Fruit fly (Drosophila melanogaster) whole organism, pupa: Measurements from ENCODE around the gene HisCl1.

ENCODE experiments used
- CG8159 ChIP-seq: fragments of 200-800 bp; sonication (Bioruptor generic); optimal IDR thresholded peaks from 3 replicates; lab custom pipeline; 2018; ENCODE audit warnings: missing biosample characterization, mild to moderate bottlenecking, missing genetic modification characterization, moderate library complexity
- Pif1A ChIP-seq: fragments of 200-800 bp; sonication (Bioruptor generic); optimal IDR thresholded peaks from 3 replicates; lab custom pipeline; 2016; ENCODE audit warnings: missing biosample characterization, missing genetic modification characterization
- fd96Ca ChIP-seq: fragments of 200-800 bp; sonication (Bioruptor generic); IDR thresholded peaks from 3 replicates; pipeline ENCODE4 v1.3.6; 2022; ENCODE audit warnings: missing biosample characterization, missing genetic modification characterization

- no peak for TF ChIP-seq fd96Ca
- TF ChIP-seq Pif1A = no peak
- no peak for TF ChIP-seq CG8159
These were observed 10.8 kb upstream of the HisCl1 start for dm6 chr3R:11776068-11776767.
